Worm (Caenorhabditis elegans): ENCODE results near the gene F46F5.10.
"Not testable (repeated sequence)": the region's sequence is repeated elsewhere in the genome, so short reads cannot be mapped to it uniquely, and the experiment has no call there.

Gene F46F5.10

ce11 chrII:845618-846017 lies 22.0 kb downstream of the F46F5.10 start, which contains the start of gene F28A10.7:
Gene F28A10.7, minus strand, starts transcription at chrII:845718.
- no peak for TF ChIP-seq sem-4 (tag; optimal IDR thresholded peaks at IDR 0.05)
- TF ChIP-seq peb-1 (tag; optimal IDR thresholded peaks at IDR 0.05): no peak
- no peak for TF ChIP-seq nhr-6 (tag; optimal IDR thresholded peaks at IDR 0.05)
- no peak for TF ChIP-seq egl-27 (tag; optimal IDR thresholded peaks at IDR 0.05)
- no peak for TF ChIP-seq ztf-1 (GFP tag; conservative IDR thresholded peaks at IDR 0.05)
- TF ChIP-seq nhr-129 (tag; optimal IDR thresholded peaks at IDR 0.05): no peak
- TF ChIP-seq lin-39 (tag; optimal IDR thresholded peaks at IDR 0.05): no peak
- no peak for TF ChIP-seq F13H6.1 (tag; optimal IDR thresholded peaks at IDR 0.05)
- TF ChIP-seq crh-2 (tag; optimal IDR thresholded peaks at IDR 0.05): no peak

- peak; percentile 72 for TF ChIP-seq ama-1 (optimal IDR thresholded peaks at IDR 0.05)
- peak; percentile 69 for TF ChIP-seq sma-9 (GFP tag; optimal IDR thresholded peaks at IDR 0.05)
- TF ChIP-seq sma-9 (tag; optimal IDR thresholded peaks at IDR 0.05): no peak
- no peak for TF ChIP-seq nhr-237 (tag; optimal IDR thresholded peaks at IDR 0.05)
- peak; percentile 58 for TF ChIP-seq C34F6.9 (tag; optimal IDR thresholded peaks at IDR 0.05)
- peak; percentile 70 to 83 for TF ChIP-seq mdl-1 (tag; optimal IDR thresholded peaks at IDR 0.05)
- no peak for TF ChIP-seq zag-1 (tag; optimal IDR thresholded peaks at IDR 0.05)
- peak; percentile 82 for TF ChIP-seq nhr-129 (tag; optimal IDR thresholded peaks at IDR 0.05)
- TF ChIP-seq lin-13 (GFP tag; optimal IDR thresholded peaks at IDR 0.05): peak; percentile 34
- TF ChIP-seq ceh-16 (tag; optimal IDR thresholded peaks at IDR 0.05): no peak
- peak; percentile 20 for TF ChIP-seq blmp-1 (tag; optimal IDR thresholded peaks at IDR 0.05; ENCODE audit: insufficient read depth)
- no peak for TF ChIP-seq ztf-4 (tag; optimal IDR thresholded peaks at IDR 0.05)
- TF ChIP-seq F13H6.1 (tag; optimal IDR thresholded peaks at IDR 0.05): peak; percentile 83
- TF ChIP-seq gmeb-1 (tag; optimal IDR thresholded peaks at IDR 0.05): peak; percentile 44
- peak; percentile 64 for TF ChIP-seq crh-2 (tag; optimal IDR thresholded peaks at IDR 0.05)
- peak; percentile 71 for TF ChIP-seq fos-1 (tag; optimal IDR thresholded peaks at IDR 0.05)
- TF ChIP-seq nhr-6 (tag; optimal IDR thresholded peaks at IDR 0.05): peak; percentile 11
- TF ChIP-seq lsy-2 (tag; optimal IDR thresholded peaks at IDR 0.05): peak in 1 of 2 experiments; percentile 61
Observed at ce11 chrII:848519-848918, 24.9 kb downstream of the F46F5.10 start, which contains the start of the genes acdh-9 and F28A10.13. Gene acdh-9, minus strand, starts transcription at chrII:848603. Gene F28A10.13, plus strand, starts transcription at chrII:848812.

- not testable (repeated sequence) for TF ChIP-seq nhr-11 (tag; optimal IDR thresholded peaks at IDR 0.05); ztf-1 (GFP tag; conservative IDR thresholded peaks at IDR 0.05); unc-39 (tag; optimal IDR thresholded peaks at IDR 0.05)
Observed at ce11 chrII:850567-850966, 26.9 kb downstream of the F46F5.10 start, which contains the start of gene F28A10.5. Gene F28A10.5, minus strand, starts transcription at chrII:850667.

- TF ChIP-seq aly-2 (tag; optimal IDR thresholded peaks at IDR 0.05): no peak
- no peak for TF ChIP-seq sma-3 (GFP tag; optimal IDR thresholded peaks at IDR 0.05)
- TF ChIP-seq lin-11 (tag; optimal IDR thresholded peaks at IDR 0.05): no peak
- no peak for TF ChIP-seq nhr-23 (tag; optimal IDR thresholded peaks at IDR 0.05)
- TF ChIP-seq F13H6.1 (tag; optimal IDR thresholded peaks at IDR 0.05): no peak
- TF ChIP-seq ceh-82 (tag; optimal IDR thresholded peaks at IDR 0.05): no peak
- TF ChIP-seq peb-1 (tag; optimal IDR thresholded peaks at IDR 0.05): no peak
- TF ChIP-seq lin-39 (tag; optimal IDR thresholded peaks at IDR 0.05): no peak
- no peak for TF ChIP-seq skn-1 (tag; optimal IDR thresholded peaks at IDR 0.05)
- TF ChIP-seq ceh-16 (tag; optimal IDR thresholded peaks at IDR 0.05): no peak
- no peak for TF ChIP-seq ztf-1 (GFP tag; conservative IDR thresholded peaks at IDR 0.05)
- no peak for TF ChIP-seq egl-27 (tag; optimal IDR thresholded peaks at IDR 0.05)
- TF ChIP-seq lsy-2 (tag; optimal IDR thresholded peaks at IDR 0.05): no peak
- TF ChIP-seq mab-5 (tag; optimal IDR thresholded peaks at IDR 0.05): no peak
- TF ChIP-seq unc-39 (tag; optimal IDR thresholded peaks at IDR 0.05): no peak
- TF ChIP-seq unc-62 (GFP tag; optimal IDR thresholded peaks at IDR 0.05): no peak
- no peak for TF ChIP-seq blmp-1 (tag; optimal IDR thresholded peaks at IDR 0.05; ENCODE audit: insufficient read depth)
Observed at ce11 chrII:861564-861963, 37.9 kb downstream of the F46F5.10 start, which contains the start of gene Y46B2A.4. Gene Y46B2A.4, plus strand, starts transcription at chrII:861864.

ce11 chrII:866801-867200 lies 43.2 kb downstream of the F46F5.10 start, which contains the start of gene Y46B2A.3:
Gene Y46B2A.3, minus strand, starts transcription at chrII:866901.
- TF ChIP-seq alr-1 (tag; optimal IDR thresholded peaks at IDR 0.05) (no peak), C34F6.9 (tag; optimal IDR thresholded peaks at IDR 0.05) (no peak), gmeb-1 (tag; optimal IDR thresholded peaks at IDR 0.05) (no peak), ceh-82 (tag; optimal IDR thresholded peaks at IDR 0.05) (no peak), skn-1 (tag; optimal IDR thresholded peaks at IDR 0.05) (no peak), ZK546.5 (tag; optimal IDR thresholded peaks at IDR 0.05) (no peak), unc-39 (tag; optimal IDR thresholded peaks at IDR 0.05) (no peak), ztf-4 (tag; optimal IDR thresholded peaks at IDR 0.05) (no peak), ztf-1 (GFP tag; conservative IDR thresholded peaks at IDR 0.05) (no peak), fos-1 (tag; optimal IDR thresholded peaks at IDR 0.05) (no peak)

Measured in whole organism, L2 larva.